Fruit fly (Drosophila melanogaster) whole organism, prepupa: Measurements from ENCODE around the gene Hsp83.

Experiments used
- Blimp-1 ChIP-seq: fragments of 200-800 bp; sonication (Bioruptor generic); optimal IDR thresholded peaks from 3 replicates; lab custom pipeline; 2017; ENCODE audit warnings: missing biosample characterization, missing genetic modification characterization, mild to moderate bottlenecking, moderate library complexity, missing genetic modification reagents
- CG10669 ChIP-seq: fragments of 200-800 bp; sonication (Bioruptor generic); optimal IDR thresholded peaks from 3 replicates; lab custom pipeline; 2018; ENCODE audit warnings: missing biosample characterization, mild to moderate bottlenecking, missing genetic modification characterization, moderate library complexity
- CG11294 ChIP-seq: fragments of 200-800 bp; sonication (Bioruptor generic); IDR thresholded peaks from 2 replicates; pipeline ENCODE4 v1.3.6; 2022; ENCODE audit warnings: missing biosample characterization, missing genetic modification characterization
- CG11762 ChIP-seq: fragments of 200-800 bp; sonication (Bioruptor generic); optimal IDR thresholded peaks from 3 replicates; lab custom pipeline; 2016; ENCODE audit warnings: missing biosample characterization, missing genetic modification characterization; ENCODE audit not compliant: insufficient read depth
- CG11902 ChIP-seq: fragments of 200-800 bp; sonication (Bioruptor generic); optimal IDR thresholded peaks from 3 replicates; lab custom pipeline; 2016; ENCODE audit warnings: missing biosample characterization, missing genetic modification characterization
- CG32006 ChIP-seq: fragments of 200-800 bp; sonication (Bioruptor generic); optimal IDR thresholded peaks from 3 replicates; lab custom pipeline; 2017; ENCODE audit warnings: missing biosample characterization, mild to moderate bottlenecking, missing genetic modification characterization
- CG34406 ChIP-seq: fragments of 200-800 bp; sonication (Bioruptor generic); optimal IDR thresholded peaks from 3 replicates; lab custom pipeline; 2016; ENCODE audit warnings: missing biosample characterization, missing genetic modification characterization
- CG4318 ChIP-seq: fragments of 200-800 bp; sonication (Bioruptor generic); optimal IDR thresholded peaks from 3 replicates; lab custom pipeline; 2017; ENCODE audit warnings: missing biosample characterization, mild to moderate bottlenecking, missing genetic modification characterization
- CG6163 ChIP-seq: fragments of 200-800 bp; sonication (Bioruptor generic); IDR thresholded peaks from 3 replicates; pipeline ENCODE4 v1.3.6; 2022; ENCODE audit warnings: missing biosample characterization, missing genetic modification characterization
- CG6792 ChIP-seq: fragments of 200-800 bp; sonication (Bioruptor generic); optimal IDR thresholded peaks from 3 replicates; lab custom pipeline; 2016; ENCODE audit warnings: missing biosample characterization, missing genetic modification characterization
- CG6808 ChIP-seq: fragments of 200-800 bp; sonication (Bioruptor generic); optimal IDR thresholded peaks from 3 replicates; lab custom pipeline; 2017; ENCODE audit warnings: missing biosample characterization, missing genetic modification characterization, mild to moderate bottlenecking, moderate library complexity, missing genetic modification reagents
- CG7368 ChIP-seq: fragments of 200-800 bp; sonication (Bioruptor generic); optimal IDR thresholded peaks from 3 replicates; lab custom pipeline; 2016; ENCODE audit warnings: missing biosample characterization, missing genetic modification characterization
- CG8319 ChIP-seq: fragments of 200-800 bp; sonication (Bioruptor generic); optimal IDR thresholded peaks from 3 replicates; lab custom pipeline; 2016; ENCODE audit warnings: missing biosample characterization, missing genetic modification characterization
- CG8632 ChIP-seq: fragments of 200-800 bp; sonication (Bioruptor generic); optimal IDR thresholded peaks from 3 replicates; lab custom pipeline; 2016; ENCODE audit warnings: missing biosample characterization, missing genetic modification characterization
- Ets96B ChIP-seq: fragments of 200-800 bp; optimal IDR thresholded peaks from 2 replicates; lab custom pipeline; 2019; ENCODE audit warnings: missing biosample characterization, mild to moderate bottlenecking, missing genetic modification characterization, moderate library complexity
- Hr38 ChIP-seq: sonication (Bioruptor generic); optimal IDR thresholded peaks from 2 replicates; lab custom pipeline; 2016; ENCODE audit warnings: missing biosample characterization, missing genetic modification characterization
- Hr4 ChIP-seq: fragments of 200-800 bp; sonication (Bioruptor generic); optimal IDR thresholded peaks from 3 replicates; lab custom pipeline; 2016; ENCODE audit warnings: missing biosample characterization, missing genetic modification characterization
- Lpt ChIP-seq: fragments of 200-800 bp; sonication (Bioruptor generic); optimal IDR thresholded peaks from 3 replicates; lab custom pipeline; 2016; ENCODE audit warnings: missing biosample characterization, missing genetic modification characterization
- Met ChIP-seq: fragments of 200-800 bp; sonication (Bioruptor generic); optimal IDR thresholded peaks from 3 replicates; lab custom pipeline; 2016; ENCODE audit warnings: missing biosample characterization, missing genetic modification characterization
- OdsH ChIP-seq: fragments of 200-800 bp; sonication (Bioruptor generic); optimal IDR thresholded peaks from 3 replicates; lab custom pipeline; 2016; ENCODE audit warnings: missing biosample characterization, missing genetic modification characterization
- Smox ChIP-seq: fragments of 200-800 bp; sonication (Bioruptor generic); optimal IDR thresholded peaks from 3 replicates; lab custom pipeline; 2016; ENCODE audit warnings: missing biosample characterization, missing genetic modification characterization
- Sox102F ChIP-seq: fragments of 200-800 bp; sonication (Bioruptor generic); optimal IDR thresholded peaks from 2 replicates; lab custom pipeline; 2016; ENCODE audit warnings: missing biosample characterization, mild to moderate bottlenecking, missing genetic modification characterization
- Sox14 ChIP-seq: fragments of 200-800 bp; sonication (Bioruptor generic); optimal IDR thresholded peaks from 3 replicates; lab custom pipeline; 2016; ENCODE audit warnings: missing biosample characterization, missing genetic modification characterization
- achi ChIP-seq: fragments of 200-800 bp; sonication (Bioruptor generic); optimal IDR thresholded peaks from 3 replicates; lab custom pipeline; 2016; ENCODE audit warnings: missing biosample characterization, missing genetic modification characterization
- acj6 ChIP-seq: fragments of 200-800 bp; sonication (Bioruptor generic); optimal IDR thresholded peaks from 3 replicates; lab custom pipeline; 2016; ENCODE audit warnings: missing biosample characterization, missing genetic modification characterization
- cyc ChIP-seq: fragments of 200-800 bp; sonication (Bioruptor generic); optimal IDR thresholded peaks from 3 replicates; lab custom pipeline; 2016; ENCODE audit warnings: missing biosample characterization, missing genetic modification characterization
- dac ChIP-seq: fragments of 200-800 bp; sonication (Bioruptor generic); optimal IDR thresholded peaks from 2 replicates; lab custom pipeline; 2017; ENCODE audit warnings: missing biosample characterization, mild to moderate bottlenecking, missing genetic modification characterization
- dsx ChIP-seq: fragments of 200-800 bp; optimal IDR thresholded peaks from 3 replicates; lab custom pipeline; 2019; ENCODE audit warnings: missing biosample characterization, mild to moderate bottlenecking, missing genetic modification characterization, moderate library complexity; ENCODE audit not compliant: poor library complexity, severe bottlenecking
- eg ChIP-seq: fragments of 200-800 bp; sonication (Bioruptor generic); IDR thresholded peaks from 3 replicates; pipeline ENCODE4 v1.3.6; 2022; ENCODE audit warnings: missing biosample characterization, missing genetic modification characterization
- fd85E ChIP-seq: fragments of 200-800 bp; sonication (Bioruptor generic); optimal IDR thresholded peaks from 3 replicates; lab custom pipeline; 2016; ENCODE audit warnings: missing biosample characterization, missing genetic modification characterization
- lz ChIP-seq: fragments of 200-800 bp; sonication (Bioruptor generic); optimal IDR thresholded peaks from 3 replicates; lab custom pipeline; 2016; ENCODE audit warnings: missing biosample characterization, missing genetic modification characterization
- net ChIP-seq: fragments of 200-800 bp; sonication (Bioruptor generic); optimal IDR thresholded peaks from 3 replicates; lab custom pipeline; 2016; ENCODE audit warnings: missing biosample characterization, missing genetic modification characterization
- pdm3 ChIP-seq: fragments of 200-800 bp; sonication (Bioruptor generic); optimal IDR thresholded peaks from 3 replicates; lab custom pipeline; 2016; ENCODE audit warnings: missing biosample characterization, missing genetic modification characterization
- spab ChIP-seq: fragments of 200-800 bp; sonication (Bioruptor generic); optimal IDR thresholded peaks from 2 replicates; lab custom pipeline; 2017; ENCODE audit warnings: missing biosample characterization, mild to moderate bottlenecking, missing genetic modification characterization, missing genetic modification reagents
- svp ChIP-seq: fragments of 200-800 bp; sonication (Bioruptor generic); peaks from one replicate; lab custom pipeline; 2016; ENCODE audit warnings: missing biosample characterization, missing genetic modification characterization
- vri ChIP-seq: fragments of 200-800 bp; sonication (Bioruptor generic); optimal IDR thresholded peaks from 3 replicates; lab custom pipeline; 2016; ENCODE audit warnings: missing biosample characterization, mild to moderate bottlenecking, missing genetic modification characterization

The Hsp83 gene

DNA sequence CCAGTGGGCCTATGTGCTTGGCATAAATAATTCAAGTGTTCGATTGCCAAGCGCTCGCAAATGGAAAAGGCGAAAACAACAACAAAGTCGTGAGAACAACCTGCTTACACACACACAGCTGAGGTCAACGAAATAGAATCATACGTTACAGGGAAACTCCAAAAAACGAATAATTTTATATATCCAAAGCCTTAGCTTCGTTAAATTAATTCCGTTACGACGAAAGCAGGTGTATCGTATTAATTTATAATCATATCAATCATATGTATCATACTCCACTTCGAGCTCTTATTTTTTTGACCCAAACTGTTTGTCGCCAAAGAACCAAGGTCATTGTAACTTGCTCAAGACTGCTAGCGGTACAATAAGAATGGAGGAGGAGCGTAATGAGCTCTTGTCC lies 13.3 kb upstream of the Hsp83 start (continued):
- TF ChIP-seq CG4318 (GFP tag; lab: Kevin White, UChicago) (no peak), svp (no peak), CG11762 (GFP tag; lab: Kevin White, UChicago) (peak; percentile 83), Ets96B (tag; lab: Kevin White, UChicago) (peak; percentile 95), pdm3 (GFP tag; lab: Kevin White, UChicago) (peak; percentile 90), dac (GFP tag; lab: Kevin White, UChicago) (peak; percentile 35), CG10669 (GFP tag; lab: Kevin White, UChicago) (peak; percentile 93), CG11294 (GFP tag; lab: Robert Waterston, UW) (peak; percentile 78), Hr38 (GFP tag; lab: Kevin White, UChicago) (no peak), OdsH (GFP tag; lab: Kevin White, UChicago) (no peak), fd85E (GFP tag; lab: Kevin White, UChicago) (peak; percentile 67), achi (GFP tag; lab: Kevin White, UChicago) (no peak), eg (GFP tag; lab: Robert Waterston, UW) (peak; percentile 95), CG8319 (peak; percentile 85), cyc (GFP tag; lab: Kevin White, UChicago) (peak; percentile 93), Sox14 (GFP tag; lab: Kevin White, UChicago) (peak; percentile 93), acj6 (GFP tag; lab: Kevin White, UChicago) (peak; percentile 89), Hr4 (GFP tag; lab: Kevin White, UChicago) (peak; percentile 75), Sox102F (GFP tag; lab: Kevin White, UChicago) (no peak), CG11902 (GFP tag; lab: Kevin White, UChicago) (peak; percentile 83), CG32006 (GFP tag; lab: Kevin White, UChicago) (peak; percentile 85), spab (GFP tag; lab: Kevin White, UChicago) (peak; percentile 92), CG6808 (GFP tag; lab: Kevin White, UChicago) (peak; percentile 91), CG8632 (peak; percentile 90), CG7368 (GFP tag; lab: Kevin White, UChicago) (peak; percentile 88)

DNA sequence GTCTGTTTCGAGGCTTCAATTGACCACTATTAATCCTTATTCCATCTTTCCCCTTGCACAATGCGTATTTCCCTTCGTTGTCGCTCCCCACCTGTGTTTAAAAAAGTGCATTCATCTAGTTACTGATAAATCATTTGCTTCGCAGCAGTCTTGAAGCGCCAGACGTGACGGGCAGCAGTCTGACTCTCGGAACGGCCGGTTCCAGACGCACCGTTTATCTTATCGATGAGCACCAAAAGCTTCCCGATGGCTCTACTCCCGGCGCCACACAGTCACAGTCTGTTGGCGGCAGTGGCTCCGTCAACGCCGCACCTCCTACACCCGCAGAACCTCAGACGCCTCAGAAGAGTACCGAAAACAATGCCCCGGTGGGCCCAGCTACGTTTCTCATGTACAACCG lies 8.7 kb upstream of the Hsp83 start, which contains the start of gene CG42494:
Gene CG42494, plus strand, starts transcription at position 301 of the 400 bp plus-strand sequence.
- no peak for TF ChIP-seq vri (GFP tag; lab: Kevin White, UChicago)
- TF ChIP-seq CG6792: no peak
- no peak for TF ChIP-seq achi (GFP tag; lab: Kevin White, UChicago)
- no peak for TF ChIP-seq Lpt (GFP tag; lab: Kevin White, UChicago)
- TF ChIP-seq net (GFP tag; lab: Kevin White, UChicago): no peak
- TF ChIP-seq eg (GFP tag; lab: Robert Waterston, UW): no peak
- TF ChIP-seq Met: no peak
- TF ChIP-seq CG6163 (GFP tag; lab: Robert Waterston, UW): no peak
- TF ChIP-seq dac (GFP tag; lab: Kevin White, UChicago): no peak
- no peak for TF ChIP-seq CG7368 (GFP tag; lab: Kevin White, UChicago)
- TF ChIP-seq Hr38 (GFP tag; lab: Kevin White, UChicago): no peak
- no peak for TF ChIP-seq Smox
- no peak for TF ChIP-seq lz (GFP tag; lab: Kevin White, UChicago)
- TF ChIP-seq Blimp-1 (GFP tag; lab: Kevin White, UChicago): no peak
- TF ChIP-seq CG11902 (GFP tag; lab: Kevin White, UChicago): no peak
- no peak for TF ChIP-seq CG8319
- TF ChIP-seq pdm3 (GFP tag; lab: Kevin White, UChicago): no peak

DNA sequence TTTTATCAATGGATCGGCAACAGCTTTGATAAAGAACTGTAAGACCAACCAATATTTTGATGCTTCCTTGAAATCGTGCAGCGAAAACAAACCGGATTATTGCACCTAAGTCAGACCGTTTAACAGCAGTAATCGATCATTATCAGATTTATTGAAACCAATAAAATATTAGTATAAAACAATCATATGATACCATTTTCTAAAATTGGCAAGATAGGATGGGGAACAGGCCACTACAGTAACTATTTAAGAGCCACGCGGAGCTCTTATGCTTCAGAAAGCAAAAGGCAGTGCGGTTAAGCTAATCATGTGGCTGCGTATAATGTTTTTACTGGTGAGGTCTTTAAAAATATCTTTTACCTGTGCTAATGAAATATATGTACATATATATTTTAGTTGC lies 6.4 kb upstream of the Hsp83 start, which contains the start of gene CG32284:
Gene CG32284, plus strand, starts transcription at position 301 of the 400 bp plus-strand sequence.
- TF ChIP-seq CG6792: no peak
- TF ChIP-seq dsx (GFP tag; lab: Kevin White, UChicago): no peak
- no peak for TF ChIP-seq Smox
- TF ChIP-seq CG10669 (GFP tag; lab: Kevin White, UChicago): no peak
- TF ChIP-seq CG4318 (GFP tag; lab: Kevin White, UChicago): no peak
- TF ChIP-seq CG8632: no peak
- TF ChIP-seq CG34406 (GFP tag; lab: Kevin White, UChicago): no peak
